Fruit fly (Drosophila melanogaster): ENCODE measurements around the gene NP15.6.

Gene NP15.6

dm6 chr3R:19010923-19011322, 16.2 kb upstream of the NP15.6 start (continued):
- no peak for TF ChIP-seq CG9215 (GFP tag; IDR thresholded peaks at IDR 0.05)
- no peak for TF ChIP-seq CG12659 (GFP tag; optimal IDR thresholded peaks at IDR 0.05)
- no peak for TF ChIP-seq sob (GFP tag; IDR thresholded peaks at IDR 0.05)
- peak; percentile 12 for TF ChIP-seq CG14710 (tag; optimal IDR thresholded peaks at IDR 0.05)
- no peak for TF ChIP-seq mam (GFP tag; optimal IDR thresholded peaks at IDR 0.05)
- TF ChIP-seq gem (tag; optimal IDR thresholded peaks at IDR 0.05): peak; percentile 46
- no peak for TF ChIP-seq tio (GFP tag; optimal IDR thresholded peaks at IDR 0.05)
- peak; percentile 20 for TF ChIP-seq CG1233 (GFP tag; optimal IDR thresholded peaks at IDR 0.05)
- TF ChIP-seq CG32767 (GFP tag; IDR thresholded peaks at IDR 0.05): no peak
- no peak for TF ChIP-seq kni (GFP tag; optimal IDR thresholded peaks at IDR 0.05)
- TF ChIP-seq CG18619 (GFP tag; optimal IDR thresholded peaks at IDR 0.05): no peak
- no peak for TF ChIP-seq schlank (tag; optimal IDR thresholded peaks at IDR 0.05)
- no peak for TF ChIP-seq ap (GFP tag; IDR thresholded peaks at IDR 0.05)
- no peak for TF ChIP-seq CG15601 (tag; optimal IDR thresholded peaks at IDR 0.05)
- TF ChIP-seq CG14965 (GFP tag; optimal IDR thresholded peaks at IDR 0.05; ENCODE audit: borderline replicate concordance): no peak
- TF ChIP-seq org-1 (GFP tag; optimal IDR thresholded peaks at IDR 0.05): no peak
- TF ChIP-seq Dp (GFP tag; optimal IDR thresholded peaks at IDR 0.05): no peak
- peak; percentile 32 for TF ChIP-seq HHEX (GFP tag; optimal IDR thresholded peaks at IDR 0.05)
- no peak for TF ChIP-seq crc (GFP tag; optimal IDR thresholded peaks at IDR 0.05)
- no peak for TF ChIP-seq Myb (GFP tag; optimal IDR thresholded peaks at IDR 0.05)
- TF ChIP-seq nmo (GFP tag; optimal IDR thresholded peaks at IDR 0.05): peak; percentile 10
- peak; percentile 53 for TF ChIP-seq CG7839 (tag; optimal IDR thresholded peaks at IDR 0.05)
- TF ChIP-seq Xrp1 (GFP tag; IDR thresholded peaks at IDR 0.05): peak; percentile 36; the same call in 1 of the 2 replicates
- TF ChIP-seq CG7745 (tag; optimal IDR thresholded peaks at IDR 0.05): no peak
- no peak for TF ChIP-seq CG18011 (GFP tag; optimal IDR thresholded peaks at IDR 0.05)
- TF ChIP-seq dmrt11E (tag; optimal IDR thresholded peaks at IDR 0.05): peak; percentile 23
- TF ChIP-seq CG11456 (GFP tag; IDR thresholded peaks at IDR 0.05): no peak
- no peak for TF ChIP-seq phol (tag; optimal IDR thresholded peaks at IDR 0.05)
- no peak for TF ChIP-seq CG2116 (GFP tag; optimal IDR thresholded peaks at IDR 0.05)
- TF ChIP-seq chm (GFP tag; IDR thresholded peaks at IDR 0.05): peak; percentile 48; the same call in 1 of the 2 replicates
- no peak for TF ChIP-seq Nf-YB (GFP tag; optimal IDR thresholded peaks at IDR 0.05)
- peak; percentile 42 for TF ChIP-seq CG9727 (GFP tag; optimal IDR thresholded peaks at IDR 0.05)
- no peak for TF ChIP-seq gro (GFP tag; optimal IDR thresholded peaks at IDR 0.05)
- peak; percentile 74 for TF ChIP-seq sens (GFP tag)
- peak; percentile 16 for TF ChIP-seq CG18262 (tag; optimal IDR thresholded peaks at IDR 0.05)
- TF ChIP-seq sqz (GFP tag; optimal IDR thresholded peaks at IDR 0.05): peak; percentile 36
- peak; percentile 21 for TF ChIP-seq CG15269 (tag; optimal IDR thresholded peaks at IDR 0.05)
- no peak for TF ChIP-seq Six4 (GFP tag; optimal IDR thresholded peaks at IDR 0.05)
- no peak for TF ChIP-seq ATbp (GFP tag; optimal IDR thresholded peaks at IDR 0.05)
- TF ChIP-seq Adf1 (GFP tag; IDR thresholded peaks at IDR 0.05): no peak
- TF ChIP-seq Camta (GFP tag; optimal IDR thresholded peaks at IDR 0.05): no peak
- TF ChIP-seq danr (GFP tag; IDR thresholded peaks at IDR 0.05): no peak
- peak; percentile 36; the same call in 1 of the 2 replicates for TF ChIP-seq Rfx (GFP tag; IDR thresholded peaks at IDR 0.05)
- TF ChIP-seq sug (tag; optimal IDR thresholded peaks at IDR 0.05): no peak
- peak; percentile 1 for TF ChIP-seq grn (GFP tag; optimal IDR thresholded peaks at IDR 0.05)
- TF ChIP-seq CG1603 (tag; optimal IDR thresholded peaks at IDR 0.05): peak; percentile 15
- TF ChIP-seq stc (GFP tag; IDR thresholded peaks at IDR 0.05): no peak
- TF ChIP-seq bsh (GFP tag; optimal IDR thresholded peaks at IDR 0.05): no peak
- peak; percentile 38; the same call in 2 of the 3 replicates for TF ChIP-seq dysf (GFP tag; IDR thresholded peaks at IDR 0.05)
- peak in 1 of 2 experiments; percentile 51 for TF ChIP-seq Pdp1 (GFP tag; optimal IDR thresholded peaks at IDR 0.05)
- TF ChIP-seq Opbp (GFP tag; IDR thresholded peaks at IDR 0.05; ENCODE audit: partially characterized antibody): no peak

Measured in whole organism, embryonic.